Worm (Caenorhabditis elegans) whole organism, L3 larva: Measurements from ENCODE around the gene sre-15.

Experiments
- R02D3.7 ChIP-seq: fragments of 150-350 bp; optimal IDR thresholded peaks from 2 replicates; lab custom pipeline; 2014; ENCODE audit warnings: missing biosample characterization, missing genetic modification characterization
- ZK546.5 ChIP-seq: sonication (generic microtip); optimal IDR thresholded peaks from 2 replicates; lab custom pipeline; 2017; ENCODE audit warnings: missing biosample characterization, missing genetic modification characterization
- aly-2 ChIP-seq: fragments of 150-350 bp; optimal IDR thresholded peaks from 2 replicates; lab custom pipeline; 2014; ENCODE audit warnings: missing biosample characterization, missing genetic modification characterization
- ceh-16 ChIP-seq: sonication (generic microtip); optimal IDR thresholded peaks from 2 replicates; lab custom pipeline; 2017; ENCODE audit warnings: missing biosample characterization, missing genetic modification characterization
- ceh-28 ChIP-seq: fragments of 150-350 bp; optimal IDR thresholded peaks from 2 replicates; lab custom pipeline; 2014; ENCODE audit warnings: missing biosample characterization, missing genetic modification reagents, missing genetic modification characterization
- ceh-82 ChIP-seq: fragments of 150-350 bp; optimal IDR thresholded peaks from 2 replicates; lab custom pipeline; 2014; ENCODE audit warnings: missing biosample characterization, missing genetic modification characterization
- ceh-9 ChIP-seq: sonication (generic microtip); optimal IDR thresholded peaks from 2 replicates; lab custom pipeline; 2018; ENCODE audit warnings: missing biosample characterization, missing genetic modification characterization
- egl-5 ChIP-seq: fragments of 150-350 bp; optimal IDR thresholded peaks from 2 replicates; lab custom pipeline; 2017; ENCODE audit warnings: missing biosample characterization, missing genetic modification reagents, missing genetic modification characterization, inconsistent platforms
- elt-1 ChIP-seq: fragments of 150-350 bp; optimal IDR thresholded peaks from 2 replicates; lab custom pipeline; 2014; ENCODE audit warnings: missing biosample characterization, missing genetic modification characterization
- elt-2 ChIP-seq: sonication (generic microtip); optimal IDR thresholded peaks from 2 replicates; lab custom pipeline; 2016; ENCODE audit warnings: missing genetic modification reagents, mild to moderate bottlenecking, missing genetic modification characterization, missing compliant biosample characterization
- elt-3 ChIP-seq, 3 experiments: fragments of 150-350 bp in 1 of 3; sonication (generic microtip) in 2 of 3; optimal IDR thresholded peaks; 2 replicates in 2 of 3; 4 replicates in 1 of 3; lab custom pipeline; 2014 to 2017; ENCODE audit warnings: missing biosample characterization in 3 of 3, missing genetic modification characterization in 3 of 3
- eor-1 ChIP-seq, 2 experiments: fragments of 150-350 bp; optimal IDR thresholded peaks; 2 replicates each; lab custom pipeline; 2014 to 2018; ENCODE audit warnings: missing biosample characterization in 2 of 2, missing genetic modification characterization in 2 of 2
- fkh-2 ChIP-seq: fragments of 150-350 bp; optimal IDR thresholded peaks from 2 replicates; lab custom pipeline; 2014; ENCODE audit warnings: missing biosample characterization, missing genetic modification reagents, missing genetic modification characterization
- jun-1 ChIP-seq: fragments of 150-350 bp; optimal IDR thresholded peaks from 2 replicates; lab custom pipeline; 2014; ENCODE audit warnings: missing biosample characterization, missing genetic modification reagents, missing genetic modification characterization
- lin-39 ChIP-seq: fragments of 150-350 bp; optimal IDR thresholded peaks from 2 replicates; lab custom pipeline; 2018; ENCODE audit warnings: missing biosample characterization, missing genetic modification reagents, missing genetic modification characterization
- lsy-12 ChIP-seq: sonication (generic microtip); optimal IDR thresholded peaks from 2 replicates; lab custom pipeline; 2016; ENCODE audit warnings: mild to moderate bottlenecking, missing genetic modification characterization, missing compliant biosample characterization
- mdl-1 ChIP-seq: fragments of 150-350 bp; optimal IDR thresholded peaks from 2 replicates; lab custom pipeline; 2014; ENCODE audit warnings: missing biosample characterization, missing genetic modification characterization
- mml-1 ChIP-seq: fragments of 150-350 bp; sonication (generic microtip); optimal IDR thresholded peaks from 3 replicates; lab custom pipeline; 2014; ENCODE audit warnings: missing biosample characterization, missing genetic modification characterization
- nfya-1 ChIP-seq: sonication (generic microtip); optimal IDR thresholded peaks from 2 replicates; lab custom pipeline; 2017; ENCODE audit warnings: missing genetic modification characterization, mild to moderate bottlenecking, missing compliant biosample characterization, antibody characterized with exemption, moderate library complexity; ENCODE audit not compliant: insufficient read depth
- nhr-11 ChIP-seq: fragments of 150-350 bp; optimal IDR thresholded peaks from 2 replicates; lab custom pipeline; 2014; ENCODE audit warnings: missing biosample characterization, missing genetic modification characterization
- nhr-12 ChIP-seq: fragments of 150-350 bp; optimal IDR thresholded peaks from 2 replicates; lab custom pipeline; 2014; ENCODE audit warnings: missing biosample characterization, missing genetic modification characterization
- nhr-23 ChIP-seq: fragments of 150-350 bp; optimal IDR thresholded peaks from 2 replicates; lab custom pipeline; 2014; ENCODE audit warnings: missing biosample characterization, missing genetic modification reagents, missing genetic modification characterization
- nhr-28 ChIP-seq: fragments of 150-350 bp; optimal IDR thresholded peaks from 2 replicates; lab custom pipeline; 2014; ENCODE audit warnings: missing biosample characterization, missing genetic modification characterization
- nhr-43 ChIP-seq: sonication (generic microtip); optimal IDR thresholded peaks from 2 replicates; lab custom pipeline; 2016; ENCODE audit warnings: mild to moderate bottlenecking, missing genetic modification characterization, missing compliant biosample characterization; ENCODE audit not compliant: poor library complexity, severe bottlenecking
- nhr-67 ChIP-seq: fragments of 150-350 bp; optimal IDR thresholded peaks from 2 replicates; lab custom pipeline; 2014; ENCODE audit warnings: missing biosample characterization, missing genetic modification characterization
- nhr-76 ChIP-seq: fragments of 150-350 bp; sonication (generic microtip); optimal IDR thresholded peaks from 5 replicates; lab custom pipeline; 2014; ENCODE audit warnings: missing biosample characterization, missing genetic modification characterization
- pha-4 ChIP-seq: fragments of 150-350 bp; optimal IDR thresholded peaks from 2 replicates; lab custom pipeline; 2014; ENCODE audit warnings: missing biosample characterization, missing genetic modification reagents, missing genetic modification characterization
- sea-2 ChIP-seq: fragments of 150-350 bp; sonication (generic microtip); optimal IDR thresholded peaks from 4 replicates; lab custom pipeline; 2014; ENCODE audit warnings: missing biosample characterization, missing genetic modification reagents, missing genetic modification characterization
- skn-1 ChIP-seq: fragments of 150-350 bp; optimal IDR thresholded peaks from 2 replicates; lab custom pipeline; 2014; ENCODE audit warnings: missing biosample characterization, missing genetic modification characterization
- snpc-4 ChIP-seq: fragments of 150-350 bp; optimal IDR thresholded peaks from 2 replicates; lab custom pipeline; 2014; ENCODE audit warnings: missing biosample characterization, missing genetic modification characterization
- tbx-2 ChIP-seq: sonication (generic microtip); optimal IDR thresholded peaks from 2 replicates; lab custom pipeline; 2016; ENCODE audit warnings: mild to moderate bottlenecking, missing genetic modification characterization, missing compliant biosample characterization
- unc-39 ChIP-seq: sonication (generic microtip); optimal IDR thresholded peaks from 4 replicates; lab custom pipeline; 2017; ENCODE audit warnings: missing biosample characterization, missing genetic modification characterization
- zag-1 ChIP-seq: fragments of 150-350 bp; optimal IDR thresholded peaks from 2 replicates; lab custom pipeline; 2014; ENCODE audit warnings: missing biosample characterization, missing genetic modification characterization
- ztf-11 ChIP-seq: fragments of 150-350 bp; optimal IDR thresholded peaks from 2 replicates; lab custom pipeline; 2014; ENCODE audit warnings: missing biosample characterization, missing genetic modification characterization
- ztf-4 ChIP-seq: fragments of 150-350 bp; optimal IDR thresholded peaks from 2 replicates; lab custom pipeline; 2014; ENCODE audit warnings: missing biosample characterization, missing genetic modification characterization

sre-15 gene

ce11 chrIV:12252579-12252978, 8.0 kb upstream of the sre-15 start, which contains the start of gene dnj-26:
Gene dnj-26, minus strand, starts transcription at chrIV:12252679.
- TF ChIP-seq snpc-4 (tag; lab: Kevin White, UChicago) (no peak), lsy-12 (tag; lab: Kevin White, UChicago) (no peak), mml-1 (tag; lab: Kevin White, UChicago) (no peak), fkh-2 (tag; lab: Kevin White, UChicago) (no peak), ceh-9 (no peak), nhr-23 (tag; lab: Kevin White, UChicago) (no peak), nhr-28 (tag; lab: Kevin White, UChicago) (no peak), nhr-43 (no peak), jun-1 (tag; lab: Kevin White, UChicago) (no peak), nhr-11 (no peak), nfya-1 (tag; lab: Kevin White, UChicago) (no peak), elt-3 (tag; optimal IDR thresholded peaks at IDR 0.05; lab: Kevin White, UChicago) (no peak), egl-5 (tag; lab: Kevin White, UChicago) (no peak), ceh-28 (tag; lab: Kevin White, UChicago) (no peak), elt-2 (no peak), nhr-67 (tag; lab: Kevin White, UChicago) (no peak), nhr-12 (tag; lab: Kevin White, UChicago) (no peak), tbx-2 (no peak), ceh-82 (tag; lab: Kevin White, UChicago) (no peak)

- TF ChIP-seq unc-39 (tag; lab: Kevin White, UChicago) (no peak), zag-1 (no peak), skn-1 (no peak), nhr-67 (tag; lab: Kevin White, UChicago) (no peak), tbx-2 (no peak), nhr-43 (no peak), aly-2 (tag; lab: Kevin White, UChicago) (no peak), nhr-23 (tag; lab: Kevin White, UChicago) (no peak), ztf-11 (tag; lab: Kevin White, UChicago) (no peak), R02D3.7 (tag; lab: Kevin White, UChicago) (no peak), mdl-1 (tag; lab: Kevin White, UChicago) (no peak), nfya-1 (tag; lab: Kevin White, UChicago) (no peak), ceh-82 (tag; lab: Kevin White, UChicago) (no peak), elt-3 (tag; optimal IDR thresholded peaks at IDR 0.05; lab: Kevin White, UChicago) (no peak), ceh-16 (tag; lab: Kevin White, UChicago) (no peak), egl-5 (tag; lab: Kevin White, UChicago) (no peak), lin-39 (no peak), nhr-11 (no peak), eor-1 (tag; optimal IDR thresholded peaks at IDR 0.05; lab: Kevin White, UChicago) (no peak)
- TF ChIP-seq, all 47 proteins: peak for 0
These were observed 5.8 kb downstream of the sre-15 start, which contains the start of gene sre-19 for ce11 chrIV:12238851-12239250. Gene sre-19, minus strand, starts transcription at chrIV:12238951.

ce11 chrIV:12236011-12236410, 8.6 kb downstream of the sre-15 start, which contains the start of gene sre-16:
Gene sre-16, minus strand, starts transcription at chrIV:12236111.
- TF ChIP-seq aly-2 (tag; lab: Kevin White, UChicago), result no peak
- no peak for TF ChIP-seq snpc-4 (tag; lab: Kevin White, UChicago)
- no peak for TF ChIP-seq nhr-23 (tag; lab: Kevin White, UChicago)
- no peak for TF ChIP-seq nhr-28 (tag; lab: Kevin White, UChicago)
- TF ChIP-seq unc-39 (tag; lab: Kevin White, UChicago), result no peak
- no peak for TF ChIP-seq ceh-82 (tag; lab: Kevin White, UChicago)
- TF ChIP-seq eor-1 (tag; optimal IDR thresholded peaks at IDR 0.05; lab: Kevin White, UChicago), result no peak
- TF ChIP-seq elt-1 (tag; lab: Kevin White, UChicago), result no peak
- TF ChIP-seq R02D3.7 (tag; lab: Kevin White, UChicago), result no peak
- no peak for TF ChIP-seq ztf-11 (tag; lab: Kevin White, UChicago)
- TF ChIP-seq ZK546.5, result no peak
- TF ChIP-seq fkh-2 (tag; lab: Kevin White, UChicago), result no peak
- TF ChIP-seq zag-1, result no peak
- no peak for TF ChIP-seq nhr-76 (tag; lab: Kevin White, UChicago)

- TF ChIP-seq zag-1, result no peak
- TF ChIP-seq sea-2, result no peak
- TF ChIP-seq nhr-23 (tag; lab: Kevin White, UChicago), result no peak
- no peak for TF ChIP-seq eor-1 (tag; optimal IDR thresholded peaks at IDR 0.05; lab: Kevin White, UChicago)
- no peak for TF ChIP-seq R02D3.7 (tag; lab: Kevin White, UChicago)
- TF ChIP-seq aly-2 (tag; lab: Kevin White, UChicago), result no peak
- TF ChIP-seq fkh-2 (tag; lab: Kevin White, UChicago), result no peak
- no peak for TF ChIP-seq ztf-4 (tag; lab: Kevin White, UChicago)
- no peak for TF ChIP-seq nhr-76 (tag; lab: Kevin White, UChicago)
- TF ChIP-seq nhr-67 (tag; lab: Kevin White, UChicago), result no peak
- TF ChIP-seq ceh-82 (tag; lab: Kevin White, UChicago), result no peak
- TF ChIP-seq pha-4 (tag; lab: Kevin White, UChicago), result no peak
- TF ChIP-seq nhr-43, result no peak
- no peak for TF ChIP-seq nfya-1 (tag; lab: Kevin White, UChicago)
- TF ChIP-seq, all 47 proteins: peak for 0
These were observed 14.9 kb downstream of the sre-15 start, which contains the start of gene sre-18 for ce11 chrIV:12229679-12230078. Gene sre-18, minus strand, starts transcription at chrIV:12229779.
